Fruit fly (Drosophila melanogaster): Measurements from ENCODE around the gene CG12219.

CG12219 gene

dm6 chrX:6265456-6265877 is 35.6 kb downstream of the CG12219 start (continued):
- TF ChIP-seq Eip93F (GFP tag; optimal IDR thresholded peaks at IDR 0.05): peak; percentile 25
- peak; percentile 89 for TF ChIP-seq CG16779 (tag; optimal IDR thresholded peaks at IDR 0.05)
- peak; percentile 92 for TF ChIP-seq CG11762 (GFP tag; optimal IDR thresholded peaks at IDR 0.05; ENCODE audit: insufficient read depth)
- TF ChIP-seq Met (GFP tag; optimal IDR thresholded peaks at IDR 0.05): peak; percentile 91
- TF ChIP-seq CG31627 (GFP tag; optimal IDR thresholded peaks at IDR 0.05): peak; percentile 89
- TF ChIP-seq CG3032 (tag; optimal IDR thresholded peaks at IDR 0.05): peak; percentile 80
- peak; percentile 90 for TF ChIP-seq CG11294 (GFP tag; IDR thresholded peaks at IDR 0.05)
- TF ChIP-seq Eip75B (GFP tag; optimal IDR thresholded peaks at IDR 0.05): peak; percentile 94
- peak; percentile 93 for TF ChIP-seq CG8319 (GFP tag; optimal IDR thresholded peaks at IDR 0.05)
- TF ChIP-seq CG8632 (GFP tag; optimal IDR thresholded peaks at IDR 0.05): peak; percentile 94
- TF ChIP-seq CG10669 (GFP tag; optimal IDR thresholded peaks at IDR 0.05): peak; percentile 88
- TF ChIP-seq CG11902 (GFP tag; optimal IDR thresholded peaks at IDR 0.05): peak; percentile 87
- TF ChIP-seq net (GFP tag; optimal IDR thresholded peaks at IDR 0.05): peak; percentile 96
- TF ChIP-seq CG9139 (GFP tag; optimal IDR thresholded peaks at IDR 0.05): peak; percentile 73
- TF ChIP-seq Sox102F (GFP tag; optimal IDR thresholded peaks at IDR 0.05): peak; percentile 91
- TF ChIP-seq Eip78C (GFP tag): peak; percentile 98
- peak; percentile 82 for TF ChIP-seq vri (GFP tag; optimal IDR thresholded peaks at IDR 0.05)
- peak; percentile 85 for TF ChIP-seq cyc (GFP tag; optimal IDR thresholded peaks at IDR 0.05)
- peak; percentile 85 for TF ChIP-seq spab (GFP tag; optimal IDR thresholded peaks at IDR 0.05)
- TF ChIP-seq Blimp-1 (GFP tag; optimal IDR thresholded peaks at IDR 0.05): peak; percentile 44
- peak; percentile 92 for TF ChIP-seq lz (GFP tag; optimal IDR thresholded peaks at IDR 0.05)
- peak; percentile 87 for TF ChIP-seq CG7368 (GFP tag; optimal IDR thresholded peaks at IDR 0.05)

dm6 chrX:6264456-6264855 is 36.6 kb downstream of the CG12219 start:
- no peak for TF ChIP-seq eg (GFP tag; IDR thresholded peaks at IDR 0.05)
- TF ChIP-seq CG6163 (GFP tag; IDR thresholded peaks at IDR 0.05): no peak
- no peak for TF ChIP-seq dac (GFP tag; optimal IDR thresholded peaks at IDR 0.05)
- no peak for TF ChIP-seq CG7368 (GFP tag; optimal IDR thresholded peaks at IDR 0.05)
- TF ChIP-seq esn (GFP tag; optimal IDR thresholded peaks at IDR 0.05): no peak
- no peak for TF ChIP-seq Sox102F (GFP tag; optimal IDR thresholded peaks at IDR 0.05)
- no peak for TF ChIP-seq CG32006 (GFP tag; optimal IDR thresholded peaks at IDR 0.05)
- TF ChIP-seq CG3032 (tag; optimal IDR thresholded peaks at IDR 0.05): no peak
- TF ChIP-seq CG10631 (GFP tag; optimal IDR thresholded peaks at IDR 0.05): no peak
- TF ChIP-seq pdm3 (GFP tag; optimal IDR thresholded peaks at IDR 0.05): no peak
- TF ChIP-seq achi (GFP tag; optimal IDR thresholded peaks at IDR 0.05): no peak
- no peak for TF ChIP-seq spab (GFP tag; optimal IDR thresholded peaks at IDR 0.05)
- TF ChIP-seq CG6276 (GFP tag; optimal IDR thresholded peaks at IDR 0.05): no peak
- no peak for TF ChIP-seq CG9139 (GFP tag; optimal IDR thresholded peaks at IDR 0.05)
- TF ChIP-seq CG8119 (GFP tag; IDR thresholded peaks at IDR 0.05): no peak
- no peak for TF ChIP-seq CG1621 (tag; optimal IDR thresholded peaks at IDR 0.05)
- no peak for TF ChIP-seq vri (GFP tag; optimal IDR thresholded peaks at IDR 0.05)
- TF ChIP-seq Hr4 (GFP tag; optimal IDR thresholded peaks at IDR 0.05): no peak

dm6 chrX:6263614-6264130 is 37.4 kb downstream of the CG12219 start:
- peak; percentile 53; the same call in 2 of the 3 replicates for TF ChIP-seq eg (GFP tag; IDR thresholded peaks at IDR 0.05)
- TF ChIP-seq OdsH (GFP tag; optimal IDR thresholded peaks at IDR 0.05): peak; percentile 22
- no peak for TF ChIP-seq spab (GFP tag; optimal IDR thresholded peaks at IDR 0.05)
- peak; percentile 17 for TF ChIP-seq lz (GFP tag; optimal IDR thresholded peaks at IDR 0.05)
- TF ChIP-seq Ets21C (GFP tag; optimal IDR thresholded peaks at IDR 0.05): no peak
- peak; percentile 77 for TF ChIP-seq CG32006 (GFP tag; optimal IDR thresholded peaks at IDR 0.05)
- TF ChIP-seq CG3919 (GFP tag; optimal IDR thresholded peaks at IDR 0.05): peak; percentile 19
- TF ChIP-seq CG11762 (GFP tag; optimal IDR thresholded peaks at IDR 0.05; ENCODE audit: insufficient read depth): peak; percentile 15
- peak; percentile 52 for TF ChIP-seq pdm3 (GFP tag; optimal IDR thresholded peaks at IDR 0.05)
- peak; percentile 14 for TF ChIP-seq CG8319 (GFP tag; optimal IDR thresholded peaks at IDR 0.05)
- TF ChIP-seq fd59A (GFP tag; optimal IDR thresholded peaks at IDR 0.05): peak; percentile 18
- TF ChIP-seq Sox14 (GFP tag; optimal IDR thresholded peaks at IDR 0.05): peak; percentile 19
- TF ChIP-seq Gug (GFP tag; IDR thresholded peaks at IDR 0.05): no peak
- peak; percentile 21 for TF ChIP-seq acj6 (GFP tag; optimal IDR thresholded peaks at IDR 0.05)
- TF ChIP-seq Eip93F (GFP tag; optimal IDR thresholded peaks at IDR 0.05): no peak
- TF ChIP-seq CG3032 (tag; optimal IDR thresholded peaks at IDR 0.05): peak; percentile 5
- peak; percentile 67 for TF ChIP-seq Hr4 (GFP tag; optimal IDR thresholded peaks at IDR 0.05)
- TF ChIP-seq Smox (GFP tag; optimal IDR thresholded peaks at IDR 0.05): no peak
- no peak for TF ChIP-seq CG6163 (GFP tag; IDR thresholded peaks at IDR 0.05)
- no peak for TF ChIP-seq CG9139 (GFP tag; optimal IDR thresholded peaks at IDR 0.05)
- TF ChIP-seq ss (GFP tag; optimal IDR thresholded peaks at IDR 0.05): peak in 1 of 2 experiments; percentile 10
- peak; percentile 68 for TF ChIP-seq svp (GFP tag)
- no peak for TF ChIP-seq CG10631 (GFP tag; optimal IDR thresholded peaks at IDR 0.05)
- TF ChIP-seq CG6808 (GFP tag; optimal IDR thresholded peaks at IDR 0.05): peak; percentile 22
- peak; percentile 37 for TF ChIP-seq achi (GFP tag; optimal IDR thresholded peaks at IDR 0.05)
- peak in 1 of 2 experiments; percentile 25 for TF ChIP-seq salr (GFP tag; optimal IDR thresholded peaks at IDR 0.05)
- TF ChIP-seq CG7368 (GFP tag; optimal IDR thresholded peaks at IDR 0.05): no peak
